Fruit fly (Drosophila melanogaster) Kc167 (cell line): Measurements from ENCODE around the gene SdicB.
"Not testable (repeated sequence)": the region's sequence is repeated elsewhere in the genome, so short reads cannot be mapped to it uniquely, and the experiment has no call there.

Source experiments
- Myc ChIP-seq: fragments of >200 bp; optimal IDR thresholded peaks from 2 replicates; lab custom pipeline; 2017; ENCODE audit warnings: missing external identifiers
- Sin3A ChIP-seq: fragments of >200 bp; optimal IDR thresholded peaks from 2 replicates; lab custom pipeline; 2018; ENCODE audit warnings: missing external identifiers
- h ChIP-seq: fragments of >200 bp; optimal IDR thresholded peaks from 3 replicates; lab custom pipeline; 2018; ENCODE audit warnings: missing external identifiers
- insv ChIP-seq: fragments of >200 bp; optimal IDR thresholded peaks from 3 replicates; lab custom pipeline; 2018; ENCODE audit warnings: missing external identifiers
- psq ChIP-seq: fragments of >200 bp; optimal IDR thresholded peaks from 2 replicates; lab custom pipeline; 2017; ENCODE audit warnings: missing external identifiers
- ttk ChIP-seq: sonication (Bioruptor generic); optimal IDR thresholded peaks from 2 replicates; lab custom pipeline; 2017; ENCODE audit warnings: missing external identifiers

SdicB gene

dm6 chrX:20239608-20239941 is 30.2 kb upstream of the SdicB start, which contains the start of gene obst-A:
Gene obst-A, plus strand, starts transcription at chrX:20239855.
- TF ChIP-seq Myc (lab: Kevin White, UChicago): no peak

- TF ChIP-seq Myc (lab: Kevin White, UChicago): no peak
- no peak for TF ChIP-seq psq (lab: Kevin White, UChicago)
- no peak for TF ChIP-seq insv
- TF ChIP-seq ttk (lab: Kevin White, UChicago): no peak
- no peak for TF ChIP-seq Sin3A (lab: Kevin White, UChicago)
- TF ChIP-seq h: no peak
Observed at dm6 chrX:20238736-20239607, 29.6 kb upstream of the SdicB start.

- TF ChIP-seq Myc (lab: Kevin White, UChicago): no peak
- no peak for TF ChIP-seq insv
- TF ChIP-seq psq (lab: Kevin White, UChicago): no peak
- no peak for TF ChIP-seq ttk (lab: Kevin White, UChicago)
Observed at dm6 chrX:20237914-20238313, 28.5 kb upstream of the SdicB start.

- no peak for TF ChIP-seq psq (lab: Kevin White, UChicago)
- no peak for TF ChIP-seq insv
- no peak for TF ChIP-seq ttk (lab: Kevin White, UChicago)
- no peak for TF ChIP-seq Myc (lab: Kevin White, UChicago)
- TF ChIP-seq h: no peak
- TF ChIP-seq Sin3A (lab: Kevin White, UChicago): no peak
Observed at dm6 chrX:20235794-20236513, 26.6 kb upstream of the SdicB start, which contains the start of gene sw. Gene sw, minus strand, starts transcription at chrX:20236382.

dm6 chrX:20231658-20232057 is 22.3 kb upstream of the SdicB start:
- TF ChIP-seq psq (lab: Kevin White, UChicago) (no peak), Sin3A (lab: Kevin White, UChicago) (no peak), Myc (lab: Kevin White, UChicago) (no peak), h (no peak), insv (no peak), ttk (lab: Kevin White, UChicago) (no peak)

dm6 chrX:20224920-20225319 is 15.5 kb upstream of the SdicB start, which contains the start of gene Sdic4:
Gene Sdic4, minus strand, starts transcription at chrX:20225020.
- not testable (repeated sequence) for TF ChIP-seq psq (lab: Kevin White, UChicago); ttk (lab: Kevin White, UChicago); insv

dm6 chrX:20217159-20217558 is 7.8 kb upstream of the SdicB start, which contains the start of gene SdicC:
Gene SdicC, minus strand, starts transcription at chrX:20217259.
- TF ChIP-seq Sin3A (lab: Kevin White, UChicago); psq (lab: Kevin White, UChicago); h: not testable (repeated sequence)

- not testable (repeated sequence) for TF ChIP-seq Sin3A (lab: Kevin White, UChicago); Myc (lab: Kevin White, UChicago); insv
Observed at dm6 chrX:20201833-20202232, 7.6 kb downstream of the SdicB start, which contains the start of gene SdicA. Gene SdicA, minus strand, starts transcription at chrX:20201933.

- TF ChIP-seq h; insv; psq (lab: Kevin White, UChicago): not testable (repeated sequence)
Observed at dm6 chrX:20194127-20194526, 15.3 kb downstream of the SdicB start, which contains the start of gene Sdic3. Gene Sdic3, minus strand, starts transcription at chrX:20194227.

- not testable (repeated sequence) for TF ChIP-seq psq (lab: Kevin White, UChicago); Myc (lab: Kevin White, UChicago); h
Observed at dm6 chrX:20186387-20186786, 23.0 kb downstream of the SdicB start, which contains the start of gene Sdic2. Gene Sdic2, minus strand, starts transcription at chrX:20186487.

dm6 chrX:20178538-20178937 is 30.9 kb downstream of the SdicB start, which contains the start of gene Sdic1:
Gene Sdic1, minus strand, starts transcription at chrX:20178638.
- not testable (repeated sequence) for TF ChIP-seq ttk, Myc, psq (lab: Kevin White, UChicago)

dm6 chrX:20173464-20173995 is 35.9 kb downstream of the SdicB start, which contains the start of gene AnxB10:
Gene AnxB10, minus strand, starts transcription at chrX:20173514.
- TF ChIP-seq Myc (lab: Kevin White, UChicago) (no peak), psq (lab: Kevin White, UChicago) (no peak), ttk (lab: Kevin White, UChicago) (no peak)
